Worm (Caenorhabditis elegans) whole organism, L4/young adult: Measurements from ENCODE around the gene EEED8.13.

Source experiments
- W03F9.2 ChIP-seq: fragments of 150-350 bp; optimal IDR thresholded peaks from 2 replicates; lab custom pipeline; 2014; ENCODE audit warnings: missing biosample characterization, missing genetic modification characterization
- dao-5 ChIP-seq: sonication (generic microtip); optimal IDR thresholded peaks from 2 replicates; lab custom pipeline; 2016; ENCODE audit warnings: missing genotype, missing genetic modification characterization, moderate library complexity, missing compliant biosample characterization
- him-1 ChIP-seq: sonication (generic microtip); optimal IDR thresholded peaks from 2 replicates; lab custom pipeline; 2016; ENCODE audit warnings: missing genotype, missing genetic modification reagents, missing genetic modification characterization, missing compliant biosample characterization

DNA sequence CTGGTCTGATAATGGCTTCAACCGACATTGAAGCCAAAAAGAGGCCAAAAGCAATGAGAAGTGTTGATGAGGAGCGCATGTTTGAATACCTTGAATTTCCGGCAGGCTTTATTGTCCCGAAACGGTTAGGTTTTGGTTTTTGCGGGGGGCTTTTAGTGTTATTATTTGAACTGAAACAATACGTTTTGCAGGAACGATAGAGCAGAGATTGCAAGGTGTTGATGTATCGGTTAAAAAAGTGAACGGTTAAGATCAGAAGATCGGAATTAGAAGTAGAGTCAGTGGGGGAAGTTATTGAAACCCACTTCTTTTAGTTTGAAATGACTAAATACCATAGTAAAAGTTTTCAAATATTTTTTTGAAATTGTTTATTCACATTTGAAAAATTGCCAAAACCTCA lies 4.8 kb downstream of the EEED8.13 start, which contains the start of gene clec-141:
- TF ChIP-seq W03F9.2 (tag; lab: Kevin White, UChicago) (no peak), him-1 (tag; lab: Kevin White, UChicago) (no peak), dao-5 (tag; lab: Kevin White, UChicago) (no peak)
